Fruit fly (Drosophila melanogaster) whole organism, embryonic: ENCODE data around the gene CG10581.

Source experiments
- CG10431 ChIP-seq: fragments of 200-800 bp; sonication (Bioruptor generic); optimal IDR thresholded peaks from 3 replicates; lab custom pipeline; 2018; ENCODE audit warnings: missing biosample characterization, mild to moderate bottlenecking, missing genetic modification characterization
- CG10565 ChIP-seq: fragments of 200-800 bp; sonication (Bioruptor generic); optimal IDR thresholded peaks from 3 replicates; lab custom pipeline; 2016; ENCODE audit warnings: missing biosample characterization, mild to moderate bottlenecking, missing genetic modification characterization
- CG11504 ChIP-seq: fragments of 200-800 bp; sonication (Bioruptor generic); optimal IDR thresholded peaks from 3 replicates; lab custom pipeline; 2019; ENCODE audit warnings: missing biosample characterization, mild to moderate bottlenecking, missing genetic modification characterization, moderate library complexity
- CG13287 ChIP-seq: fragments of 200-800 bp; sonication (Bioruptor generic); IDR thresholded peaks from 2 replicates; pipeline ENCODE4 v1.3.6; 2022; ENCODE audit warnings: missing biosample characterization, missing genetic modification characterization; ENCODE audit not compliant: partially characterized antibody
- CG14014 ChIP-seq: fragments of 200-800 bp; sonication (Bioruptor generic); IDR thresholded peaks from 2 replicates; pipeline ENCODE4 v1.3.6; 2022; ENCODE audit warnings: missing biosample characterization, missing genetic modification characterization
- CG15269 ChIP-seq: fragments of 200-800 bp; sonication (Bioruptor generic); optimal IDR thresholded peaks from 2 replicates; lab custom pipeline; 2018; ENCODE audit warnings: missing biosample characterization, mild to moderate bottlenecking, missing genetic modification characterization, moderate library complexity
- CG17568 ChIP-seq: fragments of 200-800 bp; sonication (Bioruptor generic); optimal IDR thresholded peaks from 2 replicates; lab custom pipeline; 2018; ENCODE audit warnings: missing biosample characterization, mild to moderate bottlenecking, missing genetic modification characterization, moderate library complexity
- CG18011 ChIP-seq: fragments of 200-800 bp; sonication (Bioruptor generic); optimal IDR thresholded peaks from 2 replicates; lab custom pipeline; 2017; ENCODE audit warnings: missing biosample characterization, missing genetic modification characterization, mild to moderate bottlenecking, moderate library complexity, missing genotype
- CG2120 ChIP-seq: fragments of 200-800 bp; sonication (Bioruptor generic); optimal IDR thresholded peaks from 3 replicates; lab custom pipeline; 2016; ENCODE audit warnings: missing biosample characterization, missing genetic modification characterization
- CG32532 ChIP-seq: fragments of 200-800 bp; sonication (Bioruptor generic); IDR thresholded peaks from 2 replicates; pipeline ENCODE4 v1.3.6; 2022; ENCODE audit warnings: missing biosample characterization, missing genetic modification characterization
- CG3407 ChIP-seq: fragments of 200-800 bp; sonication (Bioruptor generic); optimal IDR thresholded peaks from 2 replicates; lab custom pipeline; 2018; ENCODE audit warnings: missing biosample characterization, mild to moderate bottlenecking, missing genetic modification characterization
- CG34376 ChIP-seq: fragments of 200-800 bp; sonication (Bioruptor generic); optimal IDR thresholded peaks from 2 replicates; lab custom pipeline; 2018; ENCODE audit warnings: missing biosample characterization, mild to moderate bottlenecking, missing genetic modification characterization
- CG34422 ChIP-seq: fragments of 200-800 bp; sonication (Bioruptor generic); IDR thresholded peaks from 3 replicates; pipeline ENCODE4 v1.3.6; 2022; ENCODE audit warnings: missing biosample characterization, missing genetic modification characterization
- CG42726 ChIP-seq: fragments of 200-800 bp; sonication (Bioruptor generic); IDR thresholded peaks from 2 replicates; pipeline ENCODE4 v1.3.6; 2022; ENCODE audit warnings: missing biosample characterization, missing genetic modification characterization; ENCODE audit not compliant: partially characterized antibody
- CG4730 ChIP-seq: fragments of 200-800 bp; sonication (Bioruptor generic); IDR thresholded peaks from 2 replicates; pipeline ENCODE4 v1.3.6; 2022; ENCODE audit warnings: missing biosample characterization, missing genetic modification characterization
- CG6272 ChIP-seq: fragments of 200-800 bp; sonication (Bioruptor generic); IDR thresholded peaks from 2 replicates; pipeline ENCODE4 v1.3.6; 2022; ENCODE audit warnings: missing biosample characterization, missing genetic modification characterization
- CG6765 ChIP-seq: fragments of 200-800 bp; sonication (Bioruptor generic); optimal IDR thresholded peaks from 3 replicates; lab custom pipeline; 2017; ENCODE audit warnings: missing biosample characterization, mild to moderate bottlenecking, missing genetic modification characterization
- CG7357 ChIP-seq: fragments of 200-800 bp; sonication (Bioruptor generic); IDR thresholded peaks from 3 replicates; pipeline ENCODE4 v1.3.6; 2022; ENCODE audit warnings: missing biosample characterization, missing genetic modification characterization
- CG7786 ChIP-seq: fragments of 200-800 bp; sonication (Bioruptor generic); optimal IDR thresholded peaks from 2 replicates; lab custom pipeline; 2016; ENCODE audit warnings: missing biosample characterization, missing genetic modification characterization
- CG8281 ChIP-seq: fragments of 200-800 bp; sonication (Bioruptor generic); optimal IDR thresholded peaks from 2 replicates; lab custom pipeline; 2018; ENCODE audit warnings: missing biosample characterization, mild to moderate bottlenecking, missing genetic modification characterization, moderate library complexity
- CG8924 ChIP-seq: fragments of 200-800 bp; optimal IDR thresholded peaks from 3 replicates; lab custom pipeline; 2019; ENCODE audit warnings: missing biosample characterization, mild to moderate bottlenecking, missing genetic modification characterization, moderate library complexity
- D19A ChIP-seq: fragments of 200-800 bp; optimal IDR thresholded peaks from 3 replicates; lab custom pipeline; 2019; ENCODE audit warnings: missing biosample characterization, mild to moderate bottlenecking, missing genetic modification characterization, moderate library complexity
- Dbx ChIP-seq: fragments of 200-800 bp; sonication (Bioruptor generic); IDR thresholded peaks from 3 replicates; pipeline ENCODE4 v1.3.6; 2022; ENCODE audit warnings: missing biosample characterization, missing genetic modification characterization
- HmgZ ChIP-seq: fragments of 200-800 bp; sonication (Bioruptor generic); optimal IDR thresholded peaks from 2 replicates; lab custom pipeline; 2018; ENCODE audit warnings: missing biosample characterization, mild to moderate bottlenecking, missing genetic modification characterization
- Hmr ChIP-seq: fragments of 200-800 bp; sonication (Bioruptor generic); optimal IDR thresholded peaks from 3 replicates; lab custom pipeline; 2017; ENCODE audit warnings: mild to moderate bottlenecking, missing biosample characterization, missing genetic modification reagents, missing genetic modification characterization
- Hr78 ChIP-seq, 2 experiments: fragments of 200-800 bp in 1 of 2; fragments of >200 bp in 1 of 2; sonication (Bioruptor generic) in 1 of 2; optimal IDR thresholded peaks; 2 replicates each; lab custom pipeline; 2017 to 2019; ENCODE audit warnings: missing biosample characterization in 2 of 2, missing genetic modification characterization in 2 of 2, mild to moderate bottlenecking in 1 of 2, moderate library complexity in 1 of 2
- Mad ChIP-seq: fragments of 200-800 bp; sonication (Bioruptor generic); optimal IDR thresholded peaks from 2 replicates; lab custom pipeline; 2016; ENCODE audit warnings: missing biosample characterization, missing genetic modification characterization
- Mes4 ChIP-seq: fragments of 200-800 bp; sonication (Bioruptor generic); optimal IDR thresholded peaks from 2 replicates; lab custom pipeline; 2016; ENCODE audit warnings: missing biosample characterization, missing genetic modification characterization
- Myb ChIP-seq: fragments of 200-800 bp; sonication (Bioruptor generic); optimal IDR thresholded peaks from 2 replicates; lab custom pipeline; 2016; ENCODE audit warnings: missing biosample characterization, missing genetic modification characterization
- Nf-YA ChIP-seq: fragments of 200-800 bp; sonication (Bioruptor generic); IDR thresholded peaks from 2 replicates; pipeline ENCODE4 v1.3.6; 2022; ENCODE audit warnings: missing biosample characterization, missing genetic modification characterization
- Opbp ChIP-seq: fragments of 200-800 bp; sonication (Bioruptor generic); IDR thresholded peaks from 3 replicates; pipeline ENCODE4 v1.3.6; 2022; ENCODE audit warnings: missing biosample characterization, missing genetic modification characterization; ENCODE audit not compliant: partially characterized antibody
- PHDP ChIP-seq: fragments of 200-800 bp; sonication (Bioruptor generic); optimal IDR thresholded peaks from 3 replicates; lab custom pipeline; 2018; ENCODE audit warnings: missing biosample characterization, mild to moderate bottlenecking, missing genetic modification characterization, moderate library complexity
- Ptx1 ChIP-seq: fragments of 200-800 bp; sonication (Bioruptor generic); IDR thresholded peaks from 2 replicates; pipeline ENCODE4 v1.3.6; 2022; ENCODE audit warnings: missing biosample characterization, missing genetic modification characterization
- Sry-δ ChIP-seq: fragments of 200-800 bp; sonication (Bioruptor generic); optimal IDR thresholded peaks from 2 replicates; lab custom pipeline; 2016; ENCODE audit warnings: missing biosample characterization, missing genetic modification characterization
- crc ChIP-seq: fragments of 200-800 bp; sonication (Bioruptor generic); optimal IDR thresholded peaks from 2 replicates; lab custom pipeline; 2016; ENCODE audit warnings: missing biosample characterization, missing genetic modification characterization
- dan ChIP-seq: fragments of 200-800 bp; sonication (Bioruptor generic); IDR thresholded peaks from 2 replicates; pipeline ENCODE4 v1.3.6; 2022; ENCODE audit warnings: missing biosample characterization, missing genetic modification characterization
- dmrt99B ChIP-seq: fragments of 200-800 bp; sonication (Bioruptor generic); optimal IDR thresholded peaks from 2 replicates; lab custom pipeline; 2018; ENCODE audit warnings: missing biosample characterization, mild to moderate bottlenecking, missing genetic modification characterization, moderate library complexity
- eve ChIP-seq, 2 experiments: fragments of >200 bp; optimal IDR thresholded peaks; 2 replicates each; lab custom pipeline; 2017; ENCODE audit warnings: missing biosample characterization in 2 of 2, missing genetic modification characterization in 2 of 2
- gem ChIP-seq: fragments of 200-800 bp; sonication (Bioruptor generic); optimal IDR thresholded peaks from 2 replicates; lab custom pipeline; 2019; ENCODE audit warnings: missing biosample characterization, mild to moderate bottlenecking, missing genetic modification characterization, moderate library complexity
- grn ChIP-seq: fragments of 200-800 bp; sonication (Bioruptor generic); optimal IDR thresholded peaks from 3 replicates; lab custom pipeline; 2017; ENCODE audit warnings: missing biosample characterization, missing genetic modification characterization
- kni ChIP-seq: fragments of 200-800 bp; sonication (Bioruptor generic); optimal IDR thresholded peaks from 3 replicates; lab custom pipeline; 2017; ENCODE audit warnings: mild to moderate bottlenecking, missing biosample characterization, missing genetic modification reagents, missing genetic modification characterization
- lab ChIP-seq: fragments of 200-800 bp; sonication (Bioruptor generic); optimal IDR thresholded peaks from 3 replicates; lab custom pipeline; 2017; ENCODE audit warnings: missing biosample characterization, missing genetic modification characterization, mild to moderate bottlenecking, moderate library complexity, missing genetic modification reagents
- lola ChIP-seq, 3 experiments: fragments of >200 bp in 2 of 3; fragments of 200-800 bp in 1 of 3; sonication (Bioruptor generic) in 1 of 3; optimal IDR thresholded peaks; 2 replicates each; lab custom pipeline; 2017 to 2019; ENCODE audit warnings: missing biosample characterization in 3 of 3, missing genetic modification characterization in 3 of 3, mild to moderate bottlenecking in 1 of 3, moderate library complexity in 1 of 3
- odd ChIP-seq: fragments of 200-800 bp; sonication (Bioruptor generic); optimal IDR thresholded peaks from 2 replicates; lab custom pipeline; 2017; ENCODE audit warnings: missing biosample characterization, mild to moderate bottlenecking, missing genetic modification characterization
- pita ChIP-seq: fragments of 200-800 bp; sonication (Bioruptor generic); optimal IDR thresholded peaks from 2 replicates; lab custom pipeline; 2017; ENCODE audit warnings: missing biosample characterization, mild to moderate bottlenecking, missing genetic modification characterization
- rib ChIP-seq: fragments of 200-800 bp; sonication (Bioruptor generic); IDR thresholded peaks from 2 replicates; pipeline ENCODE4 v1.3.6; 2022; ENCODE audit warnings: missing biosample characterization, missing genetic modification characterization
- row ChIP-seq: fragments of 200-800 bp; sonication (Bioruptor generic); IDR thresholded peaks from 3 replicates; pipeline ENCODE4 v1.3.6; 2022; ENCODE audit warnings: missing biosample characterization, missing genetic modification characterization
- scrt ChIP-seq: fragments of 200-800 bp; sonication (Bioruptor generic); optimal IDR thresholded peaks from 2 replicates; lab custom pipeline; 2018; ENCODE audit warnings: missing biosample characterization, mild to moderate bottlenecking, missing genetic modification characterization, moderate library complexity
- unpg ChIP-seq: fragments of 200-800 bp; sonication (Bioruptor generic); optimal IDR thresholded peaks from 3 replicates; lab custom pipeline; 2018; ENCODE audit warnings: missing biosample characterization, mild to moderate bottlenecking, missing genetic modification characterization, moderate library complexity

The CG10581 gene

dm6 chr3L:21037404-21037803 is 3.4 kb upstream of the CG10581 start (continued):
- TF ChIP-seq CG17568 (GFP tag; lab: Kevin White, UChicago) (peak; percentile 73), CG4730 (GFP tag; lab: Robert Waterston, UW) (peak; percentile 60; the same call in 1 of the 2 replicates), CG13287 (no peak), Dbx (GFP tag; lab: Robert Waterston, UW) (peak; percentile 65; the same call in 2 of the 3 replicates), CG6272 (GFP tag; lab: Robert Waterston, UW) (peak; percentile 37; the same call in 1 of the 2 replicates), Mad (GFP tag; lab: Kevin White, UChicago) (peak; percentile 52), CG18011 (peak; percentile 28), Opbp (no peak), CG14014 (GFP tag; lab: Robert Waterston, UW) (peak; percentile 78), CG42726 (GFP tag; lab: Robert Waterston, UW) (no peak), crc (GFP tag; lab: Kevin White, UChicago) (peak; percentile 42), rib (GFP tag; lab: Robert Waterston, UW) (no peak), Nf-YA (GFP tag; lab: Robert Waterston, UW) (no peak), lola (GFP tag; optimal IDR thresholded peaks at IDR 0.05; lab: Kevin White, UChicago) (peak in 1 of 3 experiments; percentile 75), CG34376 (GFP tag; lab: Kevin White, UChicago) (peak; percentile 0), CG2120 (GFP tag; lab: Kevin White, UChicago) (peak; percentile 87), pita (no peak), scrt (GFP tag; lab: Kevin White, UChicago) (peak; percentile 59), Ptx1 (GFP tag; lab: Robert Waterston, UW) (peak; percentile 71), dan (no peak), row (GFP tag; lab: Robert Waterston, UW) (peak; percentile 85), Hr78 (GFP tag; optimal IDR thresholded peaks at IDR 0.05; lab: Kevin White, UChicago) (peak in 1 of 2 experiments; percentile 76), eve (GFP tag; optimal IDR thresholded peaks at IDR 0.05; lab: Kevin White, UChicago) (no peak), CG10431 (no peak), Hmr (GFP tag; lab: Kevin White, UChicago) (peak; percentile 74), dmrt99B (tag; lab: Kevin White, UChicago) (peak; percentile 88), grn (GFP tag; lab: Kevin White, UChicago) (no peak), Mes4 (GFP tag; lab: Kevin White, UChicago) (peak; percentile 26), CG3407 (GFP tag; lab: Kevin White, UChicago) (peak; percentile 59), CG7357 (GFP tag; lab: Robert Waterston, UW) (peak; percentile 57; the same call in 2 of the 3 replicates), PHDP (tag; lab: Kevin White, UChicago) (peak; percentile 89), HmgZ (peak; percentile 77), CG8281 (tag; lab: Kevin White, UChicago) (peak; percentile 49), CG8924 (tag; lab: Kevin White, UChicago) (peak; percentile 88), CG6765 (GFP tag; lab: Kevin White, UChicago) (no peak), CG34422 (GFP tag; lab: Robert Waterston, UW) (peak; percentile 40; the same call in 2 of the 3 replicates), kni (GFP tag; lab: Kevin White, UChicago) (no peak), CG10565 (GFP tag; lab: Kevin White, UChicago) (no peak), CG32532 (GFP tag; lab: Robert Waterston, UW) (peak; percentile 74), lab (GFP tag; lab: Kevin White, UChicago) (peak; percentile 83), Sry-δ (GFP tag; lab: Kevin White, UChicago) (peak; percentile 29), CG15269 (tag; lab: Kevin White, UChicago) (peak; percentile 90), Myb (GFP tag; lab: Kevin White, UChicago) (peak; percentile 28), odd (peak; percentile 60), CG11504 (tag; lab: Kevin White, UChicago) (peak; percentile 87), unpg (GFP tag; lab: Kevin White, UChicago) (peak; percentile 90), CG7786 (GFP tag; lab: Kevin White, UChicago) (peak; percentile 37), D19A (tag; lab: Kevin White, UChicago) (peak; percentile 79), gem (tag; lab: Kevin White, UChicago) (peak; percentile 92)
